Worm (Caenorhabditis elegans) whole organism, midembryonic: ENCODE results near the gene R04D3.2.

ENCODE experiments used
- T22C8.4 ChIP-seq: fragments of 200-800 bp; sonication (Bioruptor generic); IDR thresholded peaks from 2 replicates; pipeline ENCODE4 v1.3.6; 2022; ENCODE audit warnings: missing genetic modification characterization, missing compliant biosample characterization
- cog-1 ChIP-seq: sonication (generic microtip); optimal IDR thresholded peaks from 2 replicates; lab custom pipeline; 2016; ENCODE audit warnings: missing genetic modification characterization, missing compliant biosample characterization
- flt-1 ChIP-seq: fragments of 200-800 bp; sonication (Bioruptor generic); IDR thresholded peaks from 2 replicates; pipeline ENCODE4 v1.3.6; 2022; ENCODE audit warnings: missing genetic modification characterization, missing compliant biosample characterization
- klf-2 ChIP-seq: fragments of 200-800 bp; sonication (Bioruptor generic); conservative IDR thresholded peaks from 2 replicates; pipeline ENCODE4 v1.3.6; 2022; ENCODE audit warnings: missing genetic modification reagents, missing genetic modification characterization, missing compliant biosample characterization
- med-1 ChIP-seq: sonication (generic microtip); optimal IDR thresholded peaks from 2 replicates; lab custom pipeline; 2017; ENCODE audit warnings: missing genetic modification characterization, mild to moderate bottlenecking, missing compliant biosample characterization, antibody characterized with exemption, missing genetic modification reagents; ENCODE audit not compliant: insufficient read depth
- ref-1 ChIP-seq: fragments of 200-800 bp; sonication (Bioruptor generic); conservative IDR thresholded peaks from 2 replicates; pipeline ENCODE4 v1.3.6; 2022; ENCODE audit warnings: missing genetic modification reagents, missing genetic modification characterization, missing compliant biosample characterization
- tab-1 ChIP-seq: fragments of 200-800 bp; sonication (Bioruptor generic); IDR thresholded peaks from 2 replicates; pipeline ENCODE4 v1.3.6; 2022; ENCODE audit warnings: missing genetic modification characterization, missing compliant biosample characterization
- ztf-23 ChIP-seq: fragments of 200-800 bp; sonication (Bioruptor generic); IDR thresholded peaks from 2 replicates; pipeline ENCODE4 v1.3.6; 2022; ENCODE audit warnings: missing genetic modification reagents, missing genetic modification characterization, missing compliant biosample characterization
- ztf-29 ChIP-seq: fragments of 200-800 bp; sonication (Bioruptor generic); IDR thresholded peaks from 2 replicates; pipeline ENCODE4 v1.3.6; 2022; ENCODE audit warnings: missing genetic modification reagents, missing genetic modification characterization, missing compliant biosample characterization

ce11 chrX:13310763-13311162, 24.3 kb upstream of the R04D3.2 start:
- TF ChIP-seq ztf-23 (GFP tag; lab: Robert Waterston, UW) (no peak), flt-1 (GFP tag; lab: Robert Waterston, UW) (no peak), klf-2 (GFP tag; lab: Robert Waterston, UW) (no peak), T22C8.4 (GFP tag; lab: Robert Waterston, UW) (no peak), ref-1 (GFP tag; lab: Robert Waterston, UW) (no peak), med-1 (GFP tag; lab: Kevin White, UChicago) (no peak), tab-1 (GFP tag; lab: Robert Waterston, UW) (no peak), cog-1 (tag; lab: Kevin White, UChicago) (no peak), ztf-29 (GFP tag; lab: Robert Waterston, UW) (no peak)
